Worm (Caenorhabditis elegans) whole organism, L2 larva: Measurements from ENCODE around the gene Y7A5A.3.

Source experiments
- C34F6.9 ChIP-seq: fragments of 150-350 bp; optimal IDR thresholded peaks from 2 replicates; lab custom pipeline; 2014; ENCODE audit warnings: missing biosample characterization, missing genetic modification characterization
- F13H6.1 ChIP-seq: sonication (generic microtip); optimal IDR thresholded peaks from 2 replicates; lab custom pipeline; 2016; ENCODE audit warnings: missing genetic modification characterization, missing compliant biosample characterization
- R02D3.7 ChIP-seq: fragments of 150-350 bp; optimal IDR thresholded peaks from 2 replicates; lab custom pipeline; 2014; ENCODE audit warnings: missing biosample characterization, missing genetic modification characterization
- Y55F3AM.14 ChIP-seq: fragments of 200-800 bp; sonication (Bioruptor generic); optimal IDR thresholded peaks from 2 replicates; lab custom pipeline; 2018; ENCODE audit warnings: mild to moderate bottlenecking, missing genetic modification characterization, missing compliant biosample characterization
- ZK546.5 ChIP-seq: sonication (generic microtip); optimal IDR thresholded peaks from 2 replicates; lab custom pipeline; 2017; ENCODE audit warnings: missing biosample characterization, missing genetic modification characterization
- alr-1 ChIP-seq: fragments of 150-350 bp; optimal IDR thresholded peaks from 2 replicates; lab custom pipeline; 2014; ENCODE audit warnings: missing biosample characterization, missing genetic modification characterization
- aly-2 ChIP-seq: fragments of 150-350 bp; optimal IDR thresholded peaks from 2 replicates; lab custom pipeline; 2014; ENCODE audit warnings: missing biosample characterization, missing genetic modification characterization
- ama-1 ChIP-seq: fragments of 150-350 bp; optimal IDR thresholded peaks from 2 replicates; lab custom pipeline; 2018; ENCODE audit warnings: inconsistent platforms
- ceh-16 ChIP-seq: fragments of 150-350 bp; optimal IDR thresholded peaks from 2 replicates; lab custom pipeline; 2014; ENCODE audit warnings: missing biosample characterization, missing genetic modification characterization
- crh-2 ChIP-seq: sonication (generic microtip); optimal IDR thresholded peaks from 2 replicates; lab custom pipeline; 2017; ENCODE audit warnings: missing biosample characterization, missing genetic modification characterization
- dmd-4 ChIP-seq: sonication (generic microtip); optimal IDR thresholded peaks from 2 replicates; lab custom pipeline; 2017; ENCODE audit warnings: missing biosample characterization, missing genetic modification characterization
- elt-1 ChIP-seq: fragments of 150-350 bp; optimal IDR thresholded peaks from 2 replicates; lab custom pipeline; 2014; ENCODE audit warnings: missing biosample characterization, missing genetic modification characterization
- elt-3 ChIP-seq: sonication (generic microtip); optimal IDR thresholded peaks from 2 replicates; lab custom pipeline; 2017; ENCODE audit warnings: missing biosample characterization, missing genetic modification characterization
- fos-1 ChIP-seq: fragments of 150-350 bp; optimal IDR thresholded peaks from 2 replicates; lab custom pipeline; 2014; ENCODE audit warnings: missing biosample characterization, missing genetic modification characterization
- gmeb-1 ChIP-seq: fragments of 150-350 bp; optimal IDR thresholded peaks from 2 replicates; lab custom pipeline; 2014; ENCODE audit warnings: missing biosample characterization, missing genetic modification characterization
- lin-11 ChIP-seq: fragments of 150-350 bp; sonication (generic microtip); optimal IDR thresholded peaks from 2 replicates; lab custom pipeline; 2014; ENCODE audit warnings: missing biosample characterization, missing genetic modification characterization, inconsistent platforms, mixed read lengths
- lin-13 ChIP-seq: fragments of 150-350 bp; optimal IDR thresholded peaks from 2 replicates; lab custom pipeline; 2014; ENCODE audit warnings: missing biosample characterization, missing genetic modification reagents, missing genetic modification characterization
- lin-39 ChIP-seq: fragments of 150-350 bp; optimal IDR thresholded peaks from 2 replicates; lab custom pipeline; 2014; ENCODE audit warnings: missing biosample characterization, missing genetic modification reagents, missing genetic modification characterization
- lsy-2 ChIP-seq, 2 experiments: fragments of 150-350 bp in 1 of 2; sonication (generic microtip) in 1 of 2; optimal IDR thresholded peaks; 2 replicates each; lab custom pipeline; 2014 to 2017; ENCODE audit warnings: missing biosample characterization in 2 of 2, missing genetic modification characterization in 2 of 2
- mab-5 ChIP-seq: fragments of 150-350 bp; optimal IDR thresholded peaks from 2 replicates; lab custom pipeline; 2014; ENCODE audit warnings: missing biosample characterization, missing genetic modification characterization
- mbf-1 ChIP-seq: sonication (generic microtip); optimal IDR thresholded peaks from 2 replicates; lab custom pipeline; 2017; ENCODE audit warnings: missing biosample characterization, missing genetic modification characterization
- nhr-11 ChIP-seq: fragments of 150-350 bp; optimal IDR thresholded peaks from 2 replicates; lab custom pipeline; 2014; ENCODE audit warnings: missing biosample characterization, missing genetic modification characterization
- nhr-12 ChIP-seq: fragments of 150-350 bp; optimal IDR thresholded peaks from 2 replicates; lab custom pipeline; 2014; ENCODE audit warnings: missing biosample characterization, missing genetic modification characterization
- nhr-129 ChIP-seq: fragments of 150-350 bp; optimal IDR thresholded peaks from 2 replicates; lab custom pipeline; 2014; ENCODE audit warnings: missing biosample characterization, missing genetic modification characterization
- nhr-21 ChIP-seq: fragments of 150-350 bp; optimal IDR thresholded peaks from 2 replicates; lab custom pipeline; 2014; ENCODE audit warnings: missing biosample characterization, missing genetic modification characterization
- nhr-237 ChIP-seq: fragments of 150-350 bp; optimal IDR thresholded peaks from 2 replicates; lab custom pipeline; 2014; ENCODE audit warnings: missing biosample characterization, missing genetic modification characterization
- nhr-25 ChIP-seq: fragments of 150-350 bp; sonication (generic microtip); optimal IDR thresholded peaks from 3 replicates; lab custom pipeline; 2014; ENCODE audit warnings: missing biosample characterization, missing genetic modification characterization
- nhr-6 ChIP-seq: fragments of 150-350 bp; optimal IDR thresholded peaks from 2 replicates; lab custom pipeline; 2014; ENCODE audit warnings: missing biosample characterization, missing genetic modification characterization
- nhr-77 ChIP-seq: fragments of 150-350 bp; optimal IDR thresholded peaks from 2 replicates; lab custom pipeline; 2014; ENCODE audit warnings: missing biosample characterization, missing genetic modification characterization
- peb-1 ChIP-seq: fragments of 150-350 bp; optimal IDR thresholded peaks from 2 replicates; lab custom pipeline; 2014; ENCODE audit warnings: missing biosample characterization, missing genetic modification characterization
- sem-4 ChIP-seq: fragments of 150-350 bp; optimal IDR thresholded peaks from 2 replicates; lab custom pipeline; 2014; ENCODE audit warnings: missing biosample characterization, missing genetic modification reagents, missing genetic modification characterization
- skn-1 ChIP-seq: sonication (generic microtip); optimal IDR thresholded peaks from 2 replicates; lab custom pipeline; 2017; ENCODE audit warnings: missing biosample characterization, missing genetic modification characterization
- sma-3 ChIP-seq: sonication (generic microtip); optimal IDR thresholded peaks from 2 replicates; lab custom pipeline; 2016; ENCODE audit warnings: missing genetic modification reagents, missing genetic modification characterization, missing compliant biosample characterization
- sma-9 ChIP-seq, 2 experiments: fragments of 150-350 bp in 1 of 2; sonication (generic microtip) in 1 of 2; optimal IDR thresholded peaks; 2 replicates each; lab custom pipeline; 2014 to 2016; ENCODE audit warnings: missing genetic modification characterization in 2 of 2, mild to moderate bottlenecking in 1 of 2, missing biosample characterization in 1 of 2, missing compliant biosample characterization in 1 of 2, missing genetic modification reagents in 1 of 2, moderate library complexity in 1 of 2
- snpc-4 ChIP-seq: fragments of 150-350 bp; optimal IDR thresholded peaks from 2 replicates; lab custom pipeline; 2014; ENCODE audit warnings: missing biosample characterization, missing genetic modification characterization
- unc-39 ChIP-seq: fragments of 150-350 bp; optimal IDR thresholded peaks from 2 replicates; lab custom pipeline; 2014; ENCODE audit warnings: missing biosample characterization, missing genetic modification characterization
- unc-62 ChIP-seq: fragments of 150-350 bp; optimal IDR thresholded peaks from 2 replicates; lab custom pipeline; 2014; ENCODE audit warnings: missing biosample characterization, missing genetic modification reagents, missing genetic modification characterization
- ztf-11 ChIP-seq: sonication (generic microtip); optimal IDR thresholded peaks from 2 replicates; lab custom pipeline; 2017; ENCODE audit warnings: missing biosample characterization, missing genetic modification characterization
- ztf-4 ChIP-seq: fragments of 150-350 bp; optimal IDR thresholded peaks from 2 replicates; lab custom pipeline; 2014; ENCODE audit warnings: missing biosample characterization, missing genetic modification characterization

Gene Y7A5A.3

DNA sequence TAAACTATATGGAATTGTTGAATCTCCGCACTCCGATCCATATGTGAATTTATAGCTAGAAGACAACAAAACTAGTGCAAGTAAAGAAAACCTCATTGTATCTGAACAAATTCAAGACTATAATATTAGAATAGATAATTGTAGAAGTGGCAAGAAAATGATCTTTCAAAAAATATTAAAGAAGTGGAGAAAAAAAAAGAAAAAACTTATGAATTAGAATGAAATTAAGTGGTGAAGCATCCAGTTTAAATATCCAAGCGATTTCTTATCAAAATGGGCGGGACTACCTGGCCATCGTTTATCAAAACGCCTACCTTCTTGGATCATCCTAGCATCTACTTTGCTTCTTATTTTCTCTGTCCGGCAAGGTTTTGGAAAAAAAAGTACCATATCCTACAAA lies 27.3 kb downstream of the Y7A5A.3 start, which contains the start of gene wrt-4:
wrt-4 (minus strand) TSS at position 101 of the 400 bp plus-strand sequence.
- TF ChIP-seq ztf-4 (tag; lab: Kevin White, UChicago) (no peak), dmd-4 (no peak), unc-62 (GFP tag; lab: Kevin White, UChicago) (no peak), nhr-237 (tag; lab: Kevin White, UChicago) (no peak), elt-3 (tag; lab: Kevin White, UChicago) (no peak), lsy-2 (tag; optimal IDR thresholded peaks at IDR 0.05; lab: Kevin White, UChicago) (no peak), aly-2 (tag; lab: Kevin White, UChicago) (no peak), ztf-11 (tag; lab: Kevin White, UChicago) (no peak), C34F6.9 (tag; lab: Kevin White, UChicago) (no peak), R02D3.7 (no peak), snpc-4 (tag; lab: Kevin White, UChicago) (no peak)

DNA sequence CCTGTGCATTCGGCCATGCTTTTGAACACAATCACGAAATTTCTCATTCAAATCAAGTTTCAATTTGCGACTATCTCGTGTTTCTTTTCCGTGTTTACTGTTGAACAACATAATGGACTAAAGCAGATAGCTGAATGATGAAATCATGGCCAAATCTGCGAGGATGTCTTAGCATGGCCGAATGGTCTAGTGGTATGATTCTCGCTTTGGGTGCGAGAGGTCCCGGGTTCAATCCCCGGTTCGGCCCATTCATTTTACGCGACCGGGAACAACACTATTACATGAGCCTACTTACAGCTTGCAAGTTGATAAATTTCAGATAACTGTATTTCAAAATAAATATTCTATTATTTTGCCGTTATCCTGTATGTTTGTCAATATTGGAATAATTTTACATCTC lies 33.2 kb downstream of the Y7A5A.3 start:
- no peak for TF ChIP-seq snpc-4 (tag; lab: Kevin White, UChicago)
- TF ChIP-seq nhr-21 (tag; lab: Kevin White, UChicago) = no peak
- TF ChIP-seq nhr-11 (tag; lab: Kevin White, UChicago) = no peak
- no peak for TF ChIP-seq ama-1 (lab: Kevin White, UChicago)
- TF ChIP-seq aly-2 (tag; lab: Kevin White, UChicago) = no peak
- TF ChIP-seq gmeb-1 (tag; lab: Kevin White, UChicago) = no peak
- no peak for TF ChIP-seq fos-1 (tag; lab: Kevin White, UChicago)
- TF ChIP-seq crh-2 = no peak
- no peak for TF ChIP-seq mbf-1 (tag; lab: Kevin White, UChicago)
- TF ChIP-seq elt-3 (tag; lab: Kevin White, UChicago) = no peak
- TF ChIP-seq lin-39 (tag; lab: Kevin White, UChicago) = no peak

ce11 chrX:15747814-15748213 lies 36.7 kb downstream of the Y7A5A.3 start:
- TF ChIP-seq nhr-21 (tag; lab: Kevin White, UChicago) = peak; percentile 33
- TF ChIP-seq Y55F3AM.14 = no peak
- TF ChIP-seq aly-2 (tag; lab: Kevin White, UChicago) = no peak

DNA sequence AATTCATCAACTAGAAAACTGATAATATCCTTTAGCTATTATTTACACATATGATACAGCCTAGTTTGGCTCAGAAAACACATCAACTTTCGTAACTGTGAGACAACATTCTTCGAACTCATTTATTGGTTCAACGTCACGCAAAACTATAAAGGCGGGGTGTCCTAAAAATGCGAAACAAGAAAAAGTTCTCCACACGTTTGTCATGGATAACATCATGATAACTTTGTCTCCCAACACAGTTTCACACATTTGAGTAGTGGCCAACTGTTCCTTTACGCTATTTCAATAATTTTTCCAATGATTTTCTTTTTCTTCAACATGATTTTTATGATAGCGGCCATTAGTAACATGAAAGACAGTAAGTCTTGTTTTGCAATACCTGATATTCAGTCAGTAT lies 37.8 kb downstream of the Y7A5A.3 start, which contains the start of gene srxa-9:
srxa-9 (plus strand) TSS at position 301 of the 400 bp plus-strand sequence.
- TF ChIP-seq lin-11 (tag; lab: Kevin White, UChicago) (no peak), nhr-237 (tag; lab: Kevin White, UChicago) (no peak), ama-1 (lab: Kevin White, UChicago) (no peak), nhr-6 (no peak), lin-13 (GFP tag; lab: Kevin White, UChicago) (no peak), nhr-129 (tag; lab: Kevin White, UChicago) (no peak), nhr-12 (no peak), ztf-11 (tag; lab: Kevin White, UChicago) (no peak), elt-3 (tag; lab: Kevin White, UChicago) (no peak), peb-1 (tag; lab: Kevin White, UChicago) (no peak)

ce11 chrX:15742310-15742709 lies 42.2 kb downstream of the Y7A5A.3 start, which contains the start of gene nhr-255:
Gene nhr-255 (plus strand): TSS chrX:15742610.
- TF ChIP-seq lsy-2 (tag; optimal IDR thresholded peaks at IDR 0.05; lab: Kevin White, UChicago) (no peak), alr-1 (tag; lab: Kevin White, UChicago) (no peak), fos-1 (tag; lab: Kevin White, UChicago) (no peak), unc-39 (tag; lab: Kevin White, UChicago) (no peak)

- TF ChIP-seq lin-11 (tag; lab: Kevin White, UChicago) (peak; percentile 57), nhr-77 (tag; lab: Kevin White, UChicago) (no peak), lsy-2 (tag; optimal IDR thresholded peaks at IDR 0.05; lab: Kevin White, UChicago) (peak; percentile 33 to 59), nhr-25 (tag; lab: Kevin White, UChicago) (no peak), skn-1 (tag; lab: Kevin White, UChicago) (no peak), Y55F3AM.14 (peak; percentile 41), ceh-16 (tag; lab: Kevin White, UChicago) (peak; percentile 8), sem-4 (tag; lab: Kevin White, UChicago) (no peak), unc-62 (GFP tag; lab: Kevin White, UChicago) (no peak), aly-2 (tag; lab: Kevin White, UChicago) (no peak), lin-13 (GFP tag; lab: Kevin White, UChicago) (peak; percentile 52), crh-2 (peak; percentile 59), C34F6.9 (tag; lab: Kevin White, UChicago) (peak; percentile 13), unc-39 (tag; lab: Kevin White, UChicago) (no peak), elt-1 (tag; lab: Kevin White, UChicago) (no peak), mab-5 (tag; lab: Kevin White, UChicago) (no peak), ztf-11 (tag; lab: Kevin White, UChicago) (no peak), ZK546.5 (tag; lab: Kevin White, UChicago) (no peak), fos-1 (tag; lab: Kevin White, UChicago) (peak; percentile 43), sma-9 (GFP tag; optimal IDR thresholded peaks at IDR 0.05; lab: Kevin White, UChicago) (peak; percentile 53), sma-9 (tag; optimal IDR thresholded peaks at IDR 0.05; lab: Kevin White, UChicago) (no peak), sma-3 (GFP tag; lab: Kevin White, UChicago) (peak; percentile 39), alr-1 (tag; lab: Kevin White, UChicago) (no peak), R02D3.7 (no peak), gmeb-1 (tag; lab: Kevin White, UChicago) (peak; percentile 57), dmd-4 (no peak), nhr-6 (no peak), nhr-21 (tag; lab: Kevin White, UChicago) (no peak), F13H6.1 (tag; lab: Kevin White, UChicago) (peak; percentile 41)
Measured at ce11 chrX:15741852-15742251, 42.6 kb downstream of the Y7A5A.3 start.
